Worm (Caenorhabditis elegans): ENCODE measurements around the gene W06H8.2.

DNA sequence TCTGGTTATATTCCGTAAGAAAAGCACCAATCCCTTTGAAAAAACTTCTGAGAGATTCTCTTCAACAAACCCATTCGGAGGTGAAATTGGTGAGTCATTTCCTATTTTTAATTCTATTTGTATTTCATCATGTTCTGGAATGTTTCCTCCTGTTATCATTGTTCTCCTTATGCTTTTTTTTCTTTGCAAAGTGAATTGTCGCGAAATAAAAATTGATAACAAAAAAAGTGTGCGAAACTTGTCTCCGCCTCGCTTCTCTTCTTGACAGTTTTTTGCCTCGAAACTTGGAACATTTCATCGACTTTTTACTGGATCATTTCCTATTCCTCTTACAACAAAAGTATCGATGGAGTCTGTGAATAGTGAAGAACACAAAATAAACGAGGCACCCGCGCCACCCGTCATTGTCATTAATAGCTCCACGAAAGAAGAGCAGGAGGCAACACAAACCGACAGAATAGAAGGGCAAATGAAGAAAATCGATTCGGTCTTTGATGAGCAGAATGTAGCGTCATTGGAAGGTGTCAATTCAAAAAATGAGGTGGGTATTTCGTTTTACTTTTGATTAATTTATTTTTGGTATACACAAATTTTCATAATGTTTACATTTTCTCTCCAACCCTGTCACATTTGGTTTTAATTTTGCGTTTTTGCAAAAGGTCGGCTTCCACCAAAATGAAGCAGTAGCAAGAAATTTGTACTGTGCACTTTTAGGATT lies 3.5 kb downstream of the W06H8.2 start:
- TF ChIP-seq gmeb-1 (tag; optimal IDR thresholded peaks at IDR 0.05) (no peak), lin-11 (tag; optimal IDR thresholded peaks at IDR 0.05) (no peak), nhr-6 (tag; optimal IDR thresholded peaks at IDR 0.05) (no peak)

All from whole organism, L2 larva.